Worm (Caenorhabditis elegans) whole organism, midembryonic: ENCODE measurements around the gene C45G9.11.

Experiments
- T22C8.4 ChIP-seq: fragments of 200-800 bp; sonication (Bioruptor generic); IDR thresholded peaks from 2 replicates; pipeline ENCODE4 v1.3.6; 2022; ENCODE audit warnings: missing genetic modification characterization, missing compliant biosample characterization
- cog-1 ChIP-seq: sonication (generic microtip); optimal IDR thresholded peaks from 2 replicates; lab custom pipeline; 2016; ENCODE audit warnings: missing genetic modification characterization, missing compliant biosample characterization
- flt-1 ChIP-seq: fragments of 200-800 bp; sonication (Bioruptor generic); IDR thresholded peaks from 2 replicates; pipeline ENCODE4 v1.3.6; 2022; ENCODE audit warnings: missing genetic modification characterization, missing compliant biosample characterization
- klf-2 ChIP-seq: fragments of 200-800 bp; sonication (Bioruptor generic); conservative IDR thresholded peaks from 2 replicates; pipeline ENCODE4 v1.3.6; 2022; ENCODE audit warnings: missing genetic modification reagents, missing genetic modification characterization, missing compliant biosample characterization
- med-1 ChIP-seq: sonication (generic microtip); optimal IDR thresholded peaks from 2 replicates; lab custom pipeline; 2017; ENCODE audit warnings: missing genetic modification characterization, mild to moderate bottlenecking, missing compliant biosample characterization, antibody characterized with exemption, missing genetic modification reagents; ENCODE audit not compliant: insufficient read depth
- ref-1 ChIP-seq: fragments of 200-800 bp; sonication (Bioruptor generic); conservative IDR thresholded peaks from 2 replicates; pipeline ENCODE4 v1.3.6; 2022; ENCODE audit warnings: missing genetic modification reagents, missing genetic modification characterization, missing compliant biosample characterization
- tab-1 ChIP-seq: fragments of 200-800 bp; sonication (Bioruptor generic); IDR thresholded peaks from 2 replicates; pipeline ENCODE4 v1.3.6; 2022; ENCODE audit warnings: missing genetic modification characterization, missing compliant biosample characterization
- ztf-23 ChIP-seq: fragments of 200-800 bp; sonication (Bioruptor generic); IDR thresholded peaks from 2 replicates; pipeline ENCODE4 v1.3.6; 2022; ENCODE audit warnings: missing genetic modification reagents, missing genetic modification characterization, missing compliant biosample characterization
- ztf-29 ChIP-seq: fragments of 200-800 bp; sonication (Bioruptor generic); IDR thresholded peaks from 2 replicates; pipeline ENCODE4 v1.3.6; 2022; ENCODE audit warnings: missing genetic modification reagents, missing genetic modification characterization, missing compliant biosample characterization

C45G9.11 gene

ce11 chrIII:5047740-5048139 lies 20.8 kb downstream of the C45G9.11 start, which contains the start of gene C45G9.5:
Gene C45G9.5, plus strand, starts transcription at chrIII:5048117.
- no peak for TF ChIP-seq ref-1 (GFP tag; lab: Robert Waterston, UW)
- no peak for TF ChIP-seq flt-1 (GFP tag; lab: Robert Waterston, UW)
- no peak for TF ChIP-seq ztf-29 (GFP tag; lab: Robert Waterston, UW)
- no peak for TF ChIP-seq T22C8.4 (GFP tag; lab: Robert Waterston, UW)
- no peak for TF ChIP-seq klf-2 (GFP tag; lab: Robert Waterston, UW)
- no peak for TF ChIP-seq med-1
- no peak for TF ChIP-seq tab-1 (GFP tag; lab: Robert Waterston, UW)

- TF ChIP-seq tab-1 (GFP tag; lab: Robert Waterston, UW) = no peak
- TF ChIP-seq flt-1 (GFP tag; lab: Robert Waterston, UW) = no peak
- TF ChIP-seq ztf-23 (GFP tag; lab: Robert Waterston, UW) = peak; percentile 71
- TF ChIP-seq klf-2 (GFP tag; lab: Robert Waterston, UW) = no peak
- peak; percentile 21 for TF ChIP-seq cog-1
Observed at ce11 chrIII:5047175-5047574, 21.4 kb downstream of the C45G9.11 start, which contains the start of gene txbp-3. Gene txbp-3, minus strand, starts transcription at chrIII:5047459.

- TF ChIP-seq klf-2 (GFP tag; lab: Robert Waterston, UW) (no peak), ztf-29 (GFP tag; lab: Robert Waterston, UW) (no peak), ref-1 (GFP tag; lab: Robert Waterston, UW) (no peak), tab-1 (GFP tag; lab: Robert Waterston, UW) (no peak), ztf-23 (GFP tag; lab: Robert Waterston, UW) (no peak), T22C8.4 (GFP tag; lab: Robert Waterston, UW) (no peak), cog-1 (no peak), flt-1 (GFP tag; lab: Robert Waterston, UW) (no peak)
Observed at ce11 chrIII:5044709-5045108, 23.8 kb downstream of the C45G9.11 start, which contains the start of gene C45G9.14. Gene C45G9.14, plus strand, starts transcription at chrIII:5045009.

- TF ChIP-seq ztf-23 (GFP tag; lab: Robert Waterston, UW) (no peak), med-1 (no peak)
Observed at ce11 chrIII:5042112-5042511, 26.4 kb downstream of the C45G9.11 start, which contains the start of gene nlp-43. Gene nlp-43, plus strand, starts transcription at chrIII:5042412.

- TF ChIP-seq tab-1 (GFP tag; lab: Robert Waterston, UW) (no peak), ref-1 (GFP tag; lab: Robert Waterston, UW) (no peak), klf-2 (GFP tag; lab: Robert Waterston, UW) (no peak), flt-1 (GFP tag; lab: Robert Waterston, UW) (no peak), T22C8.4 (GFP tag; lab: Robert Waterston, UW) (no peak), med-1 (no peak), ztf-29 (GFP tag; lab: Robert Waterston, UW) (no peak), cog-1 (no peak), ztf-23 (GFP tag; lab: Robert Waterston, UW) (no peak)
Observed at ce11 chrIII:5036158-5036557, 32.4 kb downstream of the C45G9.11 start, which contains the start of gene C45G9.6. Gene C45G9.6, plus strand, starts transcription at chrIII:5036458.

- peak; percentile 94 for TF ChIP-seq flt-1 (GFP tag; lab: Robert Waterston, UW)
- TF ChIP-seq klf-2 (GFP tag; lab: Robert Waterston, UW) = peak; percentile 87
- peak; percentile 85 for TF ChIP-seq T22C8.4 (GFP tag; lab: Robert Waterston, UW)
- peak; percentile 90 for TF ChIP-seq ztf-29 (GFP tag; lab: Robert Waterston, UW)
- peak; percentile 78 for TF ChIP-seq cog-1
- peak; percentile 91 for TF ChIP-seq tab-1 (GFP tag; lab: Robert Waterston, UW)
- TF ChIP-seq ref-1 (GFP tag; lab: Robert Waterston, UW) = peak; percentile 82
- peak; percentile 29 for TF ChIP-seq med-1
- peak; percentile 95 for TF ChIP-seq ztf-23 (GFP tag; lab: Robert Waterston, UW)
Observed at ce11 chrIII:5031375-5031836, 37.1 kb downstream of the C45G9.11 start.

ce11 chrIII:5030629-5031028 lies 37.9 kb downstream of the C45G9.11 start, which contains the start of gene klp-6:
Gene klp-6, plus strand, starts transcription at chrIII:5030929.
- TF ChIP-seq klf-2 (GFP tag; lab: Robert Waterston, UW) (no peak), T22C8.4 (GFP tag; lab: Robert Waterston, UW) (no peak), ztf-23 (GFP tag; lab: Robert Waterston, UW) (no peak), tab-1 (GFP tag; lab: Robert Waterston, UW) (no peak), ref-1 (GFP tag; lab: Robert Waterston, UW) (no peak), flt-1 (GFP tag; lab: Robert Waterston, UW) (no peak)

- no peak for TF ChIP-seq ztf-23 (GFP tag; lab: Robert Waterston, UW)
Observed at ce11 chrIII:5027219-5027618, 41.3 kb downstream of the C45G9.11 start.

- TF ChIP-seq klf-2 (GFP tag; lab: Robert Waterston, UW) (no peak), ref-1 (GFP tag; lab: Robert Waterston, UW) (no peak), ztf-23 (GFP tag; lab: Robert Waterston, UW) (no peak), ztf-29 (GFP tag; lab: Robert Waterston, UW) (no peak), tab-1 (GFP tag; lab: Robert Waterston, UW) (no peak)
Observed at ce11 chrIII:5026366-5026765, 42.2 kb downstream of the C45G9.11 start.

ce11 chrIII:5025136-5025629 lies 43.3 kb downstream of the C45G9.11 start:
- TF ChIP-seq T22C8.4 (GFP tag; lab: Robert Waterston, UW) = no peak
- TF ChIP-seq ztf-29 (GFP tag; lab: Robert Waterston, UW) = no peak
- TF ChIP-seq ztf-23 (GFP tag; lab: Robert Waterston, UW) = no peak; the same call in 1 of the 2 replicates
